Worm (Caenorhabditis elegans): ENCODE data around the gene gst-32.

Gene gst-32

ce11 chrII:15208151-15208550, 29.8 kb upstream of the gst-32 start:
- TF ChIP-seq dpl-1 (GFP tag; optimal IDR thresholded peaks at IDR 0.05) (peak; percentile 20), D2030.7 (GFP tag; IDR thresholded peaks at IDR 0.05) (peak; percentile 52; the same call in 1 of the 2 replicates), madf-6 (GFP tag; IDR thresholded peaks at IDR 0.05) (peak; percentile 40; the same call in 1 of the 2 replicates), F23B12.7 (tag; optimal IDR thresholded peaks at IDR 0.05; ENCODE audit: insufficient read depth) (peak; percentile 19), lsl-1 (GFP tag; optimal IDR thresholded peaks at IDR 0.05) (peak; percentile 74), F33H1.4 (GFP tag; IDR thresholded peaks at IDR 0.05) (0 out of 2 replicates have a peak, but pooled peaks have one; percentile 28), cebp-1 (GFP tag; IDR thresholded peaks at IDR 0.05) (no peak), cebp-1 (tag; optimal IDR thresholded peaks at IDR 0.05) (peak; percentile 0), lin-54 (GFP tag; optimal IDR thresholded peaks at IDR 0.05) (peak; percentile 79), hmg-1.2 (GFP tag; IDR thresholded peaks at IDR 0.05) (0 out of 2 replicates have a peak, but pooled peaks have one; percentile 16), pbrm-1 (GFP tag; IDR thresholded peaks at IDR 0.05) (no peak), efl-1 (GFP tag; optimal IDR thresholded peaks at IDR 0.05) (peak; percentile 65), ceh-91 (GFP tag; IDR thresholded peaks at IDR 0.05) (no peak), lin-35 (GFP tag; optimal IDR thresholded peaks at IDR 0.05) (peak in 1 of 3 experiments; percentile 46), ceh-100 (GFP tag; IDR thresholded peaks at IDR 0.05) (no peak)

- TF ChIP-seq zfh-2 (GFP tag; conservative IDR thresholded peaks at IDR 0.05) (no peak), F57A8.1 (GFP tag; optimal IDR thresholded peaks at IDR 0.05) (no peak), ztf-28 (GFP tag; IDR thresholded peaks at IDR 0.05) (no peak), ceh-27 (GFP tag; optimal IDR thresholded peaks at IDR 0.05) (no peak), lag-1 (GFP tag; IDR thresholded peaks at IDR 0.05) (no peak), madf-10 (tag; optimal IDR thresholded peaks at IDR 0.05) (no peak), him-1 (tag; optimal IDR thresholded peaks at IDR 0.05) (no peak), ztf-25 (GFP tag; IDR thresholded peaks at IDR 0.05) (0 out of 2 replicates have a peak, but pooled peaks have one; percentile 5), nhr-120 (GFP tag; IDR thresholded peaks at IDR 0.05) (no peak), ceh-58 (GFP tag; IDR thresholded peaks at IDR 0.05) (no peak), nhr-80 (tag; optimal IDR thresholded peaks at IDR 0.05) (peak; percentile 65), snpc-1.3 (tag; optimal IDR thresholded peaks at IDR 0.05; ENCODE audit: insufficient read depth) (no peak), F22D6.2 (tag; optimal IDR thresholded peaks at IDR 0.05) (no peak), ccch-3 (GFP tag; optimal IDR thresholded peaks at IDR 0.05) (no peak), lin-54 (GFP tag; optimal IDR thresholded peaks at IDR 0.05) (no peak), hsf-1 (GFP tag; IDR thresholded peaks at IDR 0.05) (no peak), F33H1.4 (GFP tag; IDR thresholded peaks at IDR 0.05) (no peak)
Measured at ce11 chrII:15207562-15207961, 29.2 kb upstream of the gst-32 start.

- TF ChIP-seq mcd-1 (GFP tag; IDR thresholded peaks at IDR 0.05), result peak; percentile 50
- TF ChIP-seq lin-35 (GFP tag; optimal IDR thresholded peaks at IDR 0.05), result no peak
- no peak for TF ChIP-seq mxl-1 (tag; optimal IDR thresholded peaks at IDR 0.05)
- no peak for TF ChIP-seq pha-4 (tag; optimal IDR thresholded peaks at IDR 0.05)
- no peak for TF ChIP-seq ama-1 (optimal IDR thresholded peaks at IDR 0.05)
- no peak for TF ChIP-seq ama-1 (GFP tag; optimal IDR thresholded peaks at IDR 0.05)
- no peak for TF ChIP-seq lin-40 (tag; optimal IDR thresholded peaks at IDR 0.05)
- 0 out of 2 replicates have a peak, but pooled peaks have one; percentile 39 for TF ChIP-seq nfyb-1 (GFP tag; IDR thresholded peaks at IDR 0.05)
- TF ChIP-seq somi-1 (GFP tag; optimal IDR thresholded peaks at IDR 0.05), result no peak
- no peak for TF ChIP-seq T07F8.4 (tag; optimal IDR thresholded peaks at IDR 0.05)
- no peak for TF ChIP-seq mes-4 (tag; optimal IDR thresholded peaks at IDR 0.05)
Measured at ce11 chrII:15206234-15206633, 27.8 kb upstream of the gst-32 start.

All from whole organism, young adult.